Worm (Caenorhabditis elegans) whole organism, L4/young adult: ENCODE data around the gene B0391.14.

ENCODE experiments used
- dao-5 ChIP-seq: sonication (generic microtip); optimal IDR thresholded peaks from 2 replicates; lab custom pipeline; 2016; ENCODE audit warnings: missing genotype, missing genetic modification characterization, moderate library complexity, missing compliant biosample characterization
- him-1 ChIP-seq: sonication (generic microtip); optimal IDR thresholded peaks from 2 replicates; lab custom pipeline; 2016; ENCODE audit warnings: missing genotype, missing genetic modification reagents, missing genetic modification characterization, missing compliant biosample characterization

DNA sequence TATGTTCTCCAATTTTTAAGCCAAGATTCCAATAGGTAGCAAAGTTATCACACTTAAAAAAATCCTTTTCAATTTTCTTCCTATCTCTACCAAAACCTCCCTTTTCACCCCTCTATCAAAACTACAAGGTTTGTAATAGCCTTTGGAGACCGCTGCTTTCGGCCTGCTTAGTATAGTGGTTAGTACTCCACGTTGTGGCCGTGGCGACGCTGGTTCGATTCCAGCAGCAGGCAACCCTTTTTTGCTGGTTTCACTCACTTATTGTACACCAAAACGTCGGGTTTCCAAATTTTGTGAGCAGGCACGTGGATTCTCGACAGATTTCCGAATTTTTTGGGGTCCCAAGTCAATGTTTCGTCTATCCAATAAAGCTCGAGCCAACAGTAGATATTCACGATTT is 45.8 kb downstream of the B0391.14 start:
- no peak for TF ChIP-seq dao-5 (tag; lab: Kevin White, UChicago)
- no peak for TF ChIP-seq him-1
